Fruit fly (Drosophila melanogaster) ovary, adult (tissue): ENCODE measurements around the gene CG9154.

Experiments
- CG17801 ChIP-seq: fragments of 200-800 bp; optimal IDR thresholded peaks from 2 replicates; lab custom pipeline; 2019; ENCODE audit warnings: missing biosample characterization, mild to moderate bottlenecking, missing genetic modification characterization, moderate library complexity; ENCODE audit not compliant: partially characterized antibody

Gene CG9154

DNA sequence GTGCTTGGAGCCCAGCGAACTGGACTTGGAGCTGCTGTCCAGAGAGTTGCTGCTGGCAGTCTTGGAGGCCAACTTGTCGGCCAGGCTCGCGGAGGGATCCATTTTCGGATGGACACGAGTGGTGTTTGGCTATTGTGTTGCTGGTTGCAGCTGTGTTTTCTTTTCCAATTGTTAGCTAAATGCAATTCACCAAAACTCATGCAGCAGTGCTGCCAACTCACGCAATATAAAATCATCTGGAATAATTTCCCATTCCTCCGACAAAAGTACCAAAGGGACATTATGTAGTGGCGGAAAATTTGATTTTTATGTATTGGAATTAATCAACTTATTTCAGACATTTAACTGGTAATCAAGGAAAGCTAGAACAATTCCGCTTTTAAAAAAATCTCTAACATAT, 33.8 kb downstream of the CG9154 start, which contains the start of gene mtm:
TSS of gene mtm (minus strand) at position 306 of the 400 bp plus-strand sequence.
- no peak for TF ChIP-seq CG17801

- TF ChIP-seq CG17801: no peak
Observed at dm6 chr2L:6035155-6035554, 35.3 kb downstream of the CG9154 start.

dm6 chr2L:6034344-6034743, 36.1 kb downstream of the CG9154 start, which contains the start of gene CG9109:
Gene CG9109 (minus strand): TSS chr2L:6034423.
- TF ChIP-seq CG17801: no peak

DNA sequence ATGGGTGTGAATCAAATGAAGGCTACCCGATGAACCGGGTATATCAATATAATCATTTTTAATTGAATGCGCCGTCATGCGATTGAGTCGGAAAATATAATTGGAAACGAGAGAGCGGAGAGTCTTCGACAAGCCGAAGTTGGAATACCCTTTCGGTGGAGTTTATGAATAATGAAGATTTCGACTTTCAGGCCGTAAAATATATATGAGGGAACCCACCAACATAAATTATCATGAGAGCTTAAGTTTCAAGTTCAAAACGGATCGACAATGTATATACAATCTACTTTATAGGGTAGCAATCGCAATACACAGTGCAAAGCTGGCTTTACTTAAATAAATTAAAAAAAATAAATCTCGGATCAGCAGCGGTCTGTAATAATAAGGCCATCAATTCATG, 38.6 kb downstream of the CG9154 start:
- TF ChIP-seq CG17801: no peak

- TF ChIP-seq CG17801: no peak
Observed at dm6 chr2L:6028712-6029111, 41.8 kb downstream of the CG9154 start.

dm6 chr2L:6024345-6024907, 46.1 kb downstream of the CG9154 start, which contains the start of gene CG9107:
Gene CG9107 (minus strand): TSS chr2L:6024539.
- no peak for TF ChIP-seq CG17801

- TF ChIP-seq CG17801: no peak
Observed at dm6 chr2L:6022793-6023192, 47.7 kb downstream of the CG9154 start.

DNA sequence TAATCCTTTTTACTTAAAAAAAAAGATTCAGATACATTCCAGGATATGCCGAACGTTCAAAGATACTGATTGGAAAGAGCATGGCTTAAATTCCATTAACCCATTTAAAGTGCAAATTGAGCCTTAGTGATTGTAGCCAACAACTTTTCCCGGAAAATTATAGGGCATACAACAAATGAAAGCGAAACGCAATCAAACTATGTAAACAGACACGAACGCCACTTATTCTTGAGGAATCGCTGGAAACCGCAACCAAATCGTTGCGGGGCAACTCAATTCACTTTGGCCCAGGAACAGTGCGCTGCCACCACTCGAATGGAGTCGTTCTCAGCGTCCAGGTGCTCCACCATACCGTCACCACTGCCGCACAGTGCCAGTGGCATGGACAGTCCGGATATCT, 50.0 kb downstream of the CG9154 start, which contains the start of gene CG13996:
TSS of gene CG13996 (plus strand) at position 301 of the 400 bp plus-strand sequence.
- no peak for TF ChIP-seq CG17801
